Fruit fly (Drosophila melanogaster): ENCODE data around the gene CG32240.

- TF ChIP-seq ttk (optimal IDR thresholded peaks at IDR 0.05) (no peak), insv (optimal IDR thresholded peaks at IDR 0.05) (no peak), psq (optimal IDR thresholded peaks at IDR 0.05) (no peak), h (optimal IDR thresholded peaks at IDR 0.05) (no peak), Sin3A (optimal IDR thresholded peaks at IDR 0.05) (no peak)
These were observed 16.4 kb upstream of the CG32240 start for dm6 chr3L:4397874-4398273.

Data from Kc167 (cell line).